Worm (Caenorhabditis elegans) whole organism, mixed stage, embryonic: ENCODE measurements around the gene suex-1.

ENCODE experiments used
- M03D4.4 ChIP-seq: sonication (generic microtip); optimal IDR thresholded peaks from 2 replicates; lab custom pipeline; 2017; ENCODE audit warnings: mild to moderate bottlenecking, missing genetic modification characterization, missing compliant biosample characterization
- bed-3 ChIP-seq: fragments of 200-800 bp; sonication (Bioruptor generic); optimal IDR thresholded peaks from 3 replicates; lab custom pipeline; 2018; ENCODE audit warnings: mild to moderate bottlenecking, missing genetic modification characterization, moderate library complexity, missing compliant biosample characterization
- ceh-39 ChIP-seq: fragments of 150-350 bp; optimal IDR thresholded peaks from 2 replicates; lab custom pipeline; 2014; ENCODE audit warnings: missing biosample characterization, missing genetic modification characterization
- ceh-83 ChIP-seq: fragments of 200-800 bp; sonication (Bioruptor generic); optimal IDR thresholded peaks from 2 replicates; lab custom pipeline; 2018; ENCODE audit warnings: mild to moderate bottlenecking, missing genetic modification characterization, missing compliant biosample characterization
- flh-1 ChIP-seq: fragments of 200-800 bp; sonication (Bioruptor generic); optimal IDR thresholded peaks from 2 replicates; lab custom pipeline; 2018; ENCODE audit warnings: mild to moderate bottlenecking, missing genetic modification characterization, moderate library complexity, missing compliant biosample characterization
- ham-2 ChIP-seq: fragments of 200-800 bp; sonication (Bioruptor generic); optimal IDR thresholded peaks from 2 replicates; lab custom pipeline; 2018; ENCODE audit warnings: mild to moderate bottlenecking, missing genetic modification characterization, missing compliant biosample characterization
- hlh-1 ChIP-seq: fragments of 150-350 bp; optimal IDR thresholded peaks from 2 replicates; lab custom pipeline; 2014; ENCODE audit warnings: missing biosample characterization, missing genetic modification reagents, missing genetic modification characterization
- lin-32 ChIP-seq: fragments of 200-800 bp; sonication (Bioruptor generic); optimal IDR thresholded peaks from 2 replicates; lab custom pipeline; 2018; ENCODE audit warnings: mild to moderate bottlenecking, missing genetic modification characterization, missing compliant biosample characterization
- mab-5 ChIP-seq: fragments of 150-350 bp; optimal IDR thresholded peaks from 2 replicates; lab custom pipeline; 2014; ENCODE audit warnings: missing biosample characterization, missing genetic modification characterization
- mep-1 ChIP-seq: fragments of 150-350 bp; optimal IDR thresholded peaks from 2 replicates; lab custom pipeline; 2017; ENCODE audit warnings: missing biosample characterization, missing genetic modification reagents, missing genetic modification characterization, inconsistent platforms
- mls-2 ChIP-seq: sonication (generic microtip); optimal IDR thresholded peaks from 2 replicates; lab custom pipeline; 2016; ENCODE audit warnings: mild to moderate bottlenecking, missing genetic modification characterization, moderate library complexity, missing compliant biosample characterization
- nhr-2 ChIP-seq: fragments of 150-350 bp; optimal IDR thresholded peaks from 2 replicates; lab custom pipeline; 2014; ENCODE audit warnings: missing biosample characterization, missing genetic modification characterization
- nhr-237 ChIP-seq: fragments of 150-350 bp; optimal IDR thresholded peaks from 2 replicates; lab custom pipeline; 2014; ENCODE audit warnings: missing biosample characterization, missing genetic modification characterization
- pha-4 ChIP-seq: fragments of 150-350 bp; optimal IDR thresholded peaks from 2 replicates; lab custom pipeline; 2018; ENCODE audit warnings: missing biosample characterization, missing genetic modification reagents, missing genetic modification characterization
- snpc-4 ChIP-seq: fragments of 150-350 bp; optimal IDR thresholded peaks from 2 replicates; lab custom pipeline; 2014; ENCODE audit warnings: missing biosample characterization, missing genetic modification characterization
- sptf-1 ChIP-seq: sonication (generic microtip); optimal IDR thresholded peaks from 2 replicates; lab custom pipeline; 2017; ENCODE audit warnings: mild to moderate bottlenecking, missing genetic modification characterization, moderate library complexity, missing compliant biosample characterization
- tbx-8 ChIP-seq: fragments of 200-800 bp; sonication (Bioruptor generic); optimal IDR thresholded peaks from 2 replicates; lab custom pipeline; 2018; ENCODE audit warnings: mild to moderate bottlenecking, missing genetic modification characterization, moderate library complexity, missing compliant biosample characterization
- unc-120 ChIP-seq: sonication (generic microtip); optimal IDR thresholded peaks from 2 replicates; lab custom pipeline; 2017; ENCODE audit warnings: missing genetic modification characterization, missing compliant biosample characterization; ENCODE audit not compliant: poor library complexity, severe bottlenecking
- unc-39 ChIP-seq: fragments of 150-350 bp; optimal IDR thresholded peaks from 2 replicates; lab custom pipeline; 2014; ENCODE audit warnings: missing biosample characterization, missing genetic modification characterization
- unc-62 ChIP-seq: fragments of 150-350 bp; optimal IDR thresholded peaks from 2 replicates; lab custom pipeline; 2014; ENCODE audit warnings: missing biosample characterization, missing genetic modification reagents, missing genetic modification characterization
- zip-8 ChIP-seq: fragments of 150-350 bp; optimal IDR thresholded peaks from 2 replicates; lab custom pipeline; 2014; ENCODE audit warnings: missing biosample characterization, missing genetic modification characterization
- ztf-11 ChIP-seq: fragments of 150-350 bp; optimal IDR thresholded peaks from 2 replicates; lab custom pipeline; 2014; ENCODE audit warnings: missing biosample characterization, missing genetic modification characterization

suex-1 gene

DNA sequence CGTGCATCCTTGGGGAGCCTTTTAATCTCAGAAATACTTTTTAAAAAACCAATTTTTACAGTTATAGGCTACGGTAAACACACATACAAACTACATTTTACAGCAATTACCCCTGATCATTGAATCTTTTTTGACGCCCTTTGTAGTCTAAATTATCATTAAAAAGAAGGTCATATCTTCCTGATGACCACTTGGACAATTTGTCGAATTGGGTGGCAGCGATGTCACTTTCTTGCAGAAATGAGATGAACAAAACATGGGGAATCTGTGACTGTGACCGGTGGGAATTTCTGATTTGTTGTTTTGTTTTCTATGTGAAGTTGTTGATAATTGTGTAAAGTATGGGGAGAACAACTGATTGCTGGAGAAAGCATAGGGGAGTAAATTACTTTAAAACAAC, 48.4 kb downstream of the suex-1 start:
- TF ChIP-seq mab-5 (tag; lab: Kevin White, UChicago) (no peak), bed-3 (GFP tag; lab: Kevin White, UChicago) (no peak), unc-39 (no peak), nhr-2 (tag; lab: Kevin White, UChicago) (no peak), M03D4.4 (no peak), zip-8 (no peak), mep-1 (tag; lab: Kevin White, UChicago) (no peak), lin-32 (GFP tag; lab: Kevin White, UChicago) (no peak), ceh-39 (no peak), pha-4 (tag; lab: Kevin White, UChicago) (no peak)

ce11 chrII:5449219-5449618, 48.8 kb downstream of the suex-1 start:
- TF ChIP-seq hlh-1 (tag; lab: Kevin White, UChicago) (peak; percentile 87), nhr-237 (tag; lab: Kevin White, UChicago) (no peak), nhr-2 (tag; lab: Kevin White, UChicago) (no peak), flh-1 (GFP tag; lab: Kevin White, UChicago) (no peak), unc-62 (GFP tag; lab: Kevin White, UChicago) (peak; percentile 8), mls-2 (tag; lab: Kevin White, UChicago) (no peak), snpc-4 (tag; lab: Kevin White, UChicago) (no peak), pha-4 (tag; lab: Kevin White, UChicago) (no peak), M03D4.4 (no peak), ceh-83 (GFP tag; lab: Kevin White, UChicago) (no peak), bed-3 (GFP tag; lab: Kevin White, UChicago) (no peak)

- TF ChIP-seq bed-3 (GFP tag; lab: Kevin White, UChicago) = no peak
- TF ChIP-seq unc-120 (tag; lab: Kevin White, UChicago) = no peak
- TF ChIP-seq nhr-237 (tag; lab: Kevin White, UChicago) = no peak
- TF ChIP-seq ham-2 (GFP tag; lab: Kevin White, UChicago) = no peak
- no peak for TF ChIP-seq unc-62 (GFP tag; lab: Kevin White, UChicago)
- TF ChIP-seq sptf-1 (tag; lab: Kevin White, UChicago) = no peak
- no peak for TF ChIP-seq ztf-11 (tag; lab: Kevin White, UChicago)
- no peak for TF ChIP-seq tbx-8
- TF ChIP-seq, all 35 proteins: peak for 0
Measured at ce11 chrII:5447381-5447780, 50.7 kb downstream of the suex-1 start, which contains the start of gene cex-1. TSS of gene cex-1 (plus strand) at chrII:5447681.
